Fruit fly (Drosophila melanogaster) S2 (cell line): ENCODE measurements around the gene CG10680.

Experiments
- CG8478 ChIP-seq: fragments of >200 bp; optimal IDR thresholded peaks from 2 replicates; lab custom pipeline; 2018
- CTCF ChIP-seq, 2 experiments: fragments of >200 bp; optimal IDR thresholded peaks; 2 replicates each; lab custom pipeline; 2018

dm6 chr2L:19989658-19990362 is 25.9 kb downstream of the CG10680 start:
- TF ChIP-seq CTCF (optimal IDR thresholded peaks at IDR 0.05; lab: Kevin White, UChicago) (peak; percentile 64 to 66), CG8478 (lab: Kevin White, UChicago) (no peak)
